Worm (Caenorhabditis elegans) whole organism, early embryonic: ENCODE measurements around the gene Y47D7A.3.

Source experiments
- pes-1 ChIP-seq: fragments of 200-800 bp; sonication (Bioruptor generic); IDR thresholded peaks from 2 replicates; pipeline ENCODE4 v1.3.6; 2022; ENCODE audit warnings: missing genetic modification reagents, missing genetic modification characterization, missing compliant biosample characterization
- sea-1 ChIP-seq: fragments of 200-800 bp; sonication (Bioruptor generic); conservative IDR thresholded peaks from 2 replicates; pipeline ENCODE4 v1.3.6; 2022; ENCODE audit warnings: missing genetic modification characterization, missing compliant biosample characterization
- tbx-11 ChIP-seq: fragments of 200-800 bp; sonication (Bioruptor generic); IDR thresholded peaks from 2 replicates; pipeline ENCODE4 v1.3.6; 2022; ENCODE audit warnings: missing genetic modification characterization, missing compliant biosample characterization

DNA sequence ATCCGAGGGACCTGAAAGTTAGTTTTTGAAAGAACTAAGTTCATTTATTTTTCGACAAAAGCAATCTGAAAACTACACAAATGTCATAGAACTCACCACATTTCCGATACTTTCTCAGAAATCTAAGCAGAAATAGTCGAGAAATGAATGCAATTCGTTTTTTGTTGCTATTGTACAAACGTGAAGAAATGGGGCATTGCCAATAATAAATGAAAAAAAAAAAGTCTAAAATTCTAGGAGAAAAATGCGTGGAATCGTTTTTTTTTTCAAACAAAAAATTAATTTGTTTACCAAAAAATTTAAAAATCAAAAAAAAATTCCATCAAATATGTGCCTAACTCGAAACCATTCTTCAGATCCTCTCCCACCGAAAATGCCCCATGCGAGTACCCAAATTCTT lies 971 bp downstream of the Y47D7A.3 start, which contains the start of gene Y47D7A.17:
- TF ChIP-seq sea-1 (GFP tag; lab: Robert Waterston, UW) (no peak), tbx-11 (no peak), pes-1 (GFP tag; lab: Robert Waterston, UW) (no peak)
